Worm (Caenorhabditis elegans) whole organism, L4/young adult: ENCODE measurements around the gene mca-1.

Experiments used
- W03F9.2 ChIP-seq: fragments of 150-350 bp; optimal IDR thresholded peaks from 2 replicates; lab custom pipeline; 2014; ENCODE audit warnings: missing biosample characterization, missing genetic modification characterization
- dao-5 ChIP-seq: sonication (generic microtip); optimal IDR thresholded peaks from 2 replicates; lab custom pipeline; 2016; ENCODE audit warnings: missing genotype, missing genetic modification characterization, moderate library complexity, missing compliant biosample characterization
- him-1 ChIP-seq: sonication (generic microtip); optimal IDR thresholded peaks from 2 replicates; lab custom pipeline; 2016; ENCODE audit warnings: missing genotype, missing genetic modification reagents, missing genetic modification characterization, missing compliant biosample characterization

ce11 chrIV:9580021-9580420 lies 54.7 kb downstream of the mca-1 start, which contains the start of gene npr-2:
- TF ChIP-seq W03F9.2 (tag; lab: Kevin White, UChicago) (no peak), him-1 (tag; lab: Kevin White, UChicago) (no peak), dao-5 (no peak)
